Worm (Caenorhabditis elegans): Measurements from ENCODE around the gene str-40.

str-40 gene

ce11 chrV:3112198-3112597, 43.2 kb upstream of the str-40 start:
- TF ChIP-seq ceh-31 (tag; optimal IDR thresholded peaks at IDR 0.05) (no peak), ceh-22 (tag; optimal IDR thresholded peaks at IDR 0.05) (no peak), nfya-1 (tag; optimal IDR thresholded peaks at IDR 0.05) (no peak), pros-1 (tag; optimal IDR thresholded peaks at IDR 0.05) (no peak), sdc-2 (tag; optimal IDR thresholded peaks at IDR 0.05) (no peak), ceh-2 (tag; optimal IDR thresholded peaks at IDR 0.05) (no peak), F13H6.1 (tag; optimal IDR thresholded peaks at IDR 0.05) (no peak), ahr-1 (tag; optimal IDR thresholded peaks at IDR 0.05) (no peak), sox-2 (GFP tag; IDR thresholded peaks at IDR 0.05) (no peak), hlh-13 (GFP tag; optimal IDR thresholded peaks at IDR 0.05) (no peak), elt-4 (tag; optimal IDR thresholded peaks at IDR 0.05) (no peak), ref-2 (tag; optimal IDR thresholded peaks at IDR 0.05) (no peak), K09A11.1 (tag; optimal IDR thresholded peaks at IDR 0.05; ENCODE audit: insufficient read depth) (no peak), ets-4 (tag; optimal IDR thresholded peaks at IDR 0.05) (no peak)

- no peak for TF ChIP-seq gmeb-2 (tag; optimal IDR thresholded peaks at IDR 0.05)
- no peak for TF ChIP-seq pat-9 (tag; optimal IDR thresholded peaks at IDR 0.05)
- TF ChIP-seq ceh-45 (GFP tag; IDR thresholded peaks at IDR 0.05) = no peak
- no peak for TF ChIP-seq ceh-6 (GFP tag; optimal IDR thresholded peaks at IDR 0.05)
- TF ChIP-seq ceh-34 (tag; optimal IDR thresholded peaks at IDR 0.05) = no peak
- TF ChIP-seq eyg-1 (tag; optimal IDR thresholded peaks at IDR 0.05) = no peak
- no peak for TF ChIP-seq ceh-14 (tag; optimal IDR thresholded peaks at IDR 0.05)
- no peak for TF ChIP-seq elt-2 (tag; optimal IDR thresholded peaks at IDR 0.05)
- no peak for TF ChIP-seq che-1 (tag; optimal IDR thresholded peaks at IDR 0.05)
- no peak for TF ChIP-seq nhr-11 (tag; optimal IDR thresholded peaks at IDR 0.05)
- no peak for TF ChIP-seq ceh-24 (tag; optimal IDR thresholded peaks at IDR 0.05)
- TF ChIP-seq lin-11 (tag; optimal IDR thresholded peaks at IDR 0.05) = no peak
- no peak for TF ChIP-seq K09A11.1 (tag; optimal IDR thresholded peaks at IDR 0.05; ENCODE audit: insufficient read depth)
- TF ChIP-seq ama-1 (optimal IDR thresholded peaks at IDR 0.05) = no peak
- no peak for TF ChIP-seq unc-42 (tag; optimal IDR thresholded peaks at IDR 0.05)
- no peak for TF ChIP-seq C08G9.2 (tag; optimal IDR thresholded peaks at IDR 0.05)
- no peak for TF ChIP-seq ets-4 (tag; optimal IDR thresholded peaks at IDR 0.05)
- no peak for TF ChIP-seq Y22D7AL.16 (tag; optimal IDR thresholded peaks at IDR 0.05)
- no peak for TF ChIP-seq sox-2 (GFP tag; IDR thresholded peaks at IDR 0.05)
- TF ChIP-seq pros-1 (tag; optimal IDR thresholded peaks at IDR 0.05) = no peak
These were observed 38.4 kb upstream of the str-40 start, which contains the start of gene str-68 for ce11 chrV:3107450-3107849. Gene str-68, minus strand, starts transcription at chrV:3107550.

- TF ChIP-seq sox-4 (tag; optimal IDR thresholded peaks at IDR 0.05) (no peak), tbx-7 (tag; optimal IDR thresholded peaks at IDR 0.05) (no peak), elt-4 (tag; optimal IDR thresholded peaks at IDR 0.05) (no peak), ceh-14 (tag; optimal IDR thresholded peaks at IDR 0.05) (no peak), ceh-48 (tag; optimal IDR thresholded peaks at IDR 0.05) (no peak), eyg-1 (tag; optimal IDR thresholded peaks at IDR 0.05) (no peak), ceh-19 (GFP tag; optimal IDR thresholded peaks at IDR 0.05) (no peak)
These were observed 37.8 kb upstream of the str-40 start for ce11 chrV:3106785-3107184.

ce11 chrV:3105810-3106209, 36.8 kb upstream of the str-40 start, which contains the start of gene str-69:
Gene str-69, minus strand, starts transcription at chrV:3105910.
- TF ChIP-seq hlh-8 (tag; optimal IDR thresholded peaks at IDR 0.05) (no peak), sdc-2 (tag; optimal IDR thresholded peaks at IDR 0.05) (no peak), nfya-1 (tag; optimal IDR thresholded peaks at IDR 0.05) (no peak), ets-4 (tag; optimal IDR thresholded peaks at IDR 0.05) (no peak), T23F11.4 (GFP tag; optimal IDR thresholded peaks at IDR 0.05) (no peak), ztf-16 (tag; optimal IDR thresholded peaks at IDR 0.05) (no peak), dve-1 (tag; optimal IDR thresholded peaks at IDR 0.05) (no peak), nhr-232 (tag; optimal IDR thresholded peaks at IDR 0.05) (no peak), ceh-45 (GFP tag; IDR thresholded peaks at IDR 0.05) (no peak), ceh-22 (tag; optimal IDR thresholded peaks at IDR 0.05) (no peak), lin-11 (tag; optimal IDR thresholded peaks at IDR 0.05) (no peak), hlh-15 (tag; optimal IDR thresholded peaks at IDR 0.05) (no peak), hlh-6 (tag; optimal IDR thresholded peaks at IDR 0.05) (no peak), ceh-2 (tag; optimal IDR thresholded peaks at IDR 0.05) (no peak), unc-55 (GFP tag; optimal IDR thresholded peaks at IDR 0.05) (no peak), F13H6.1 (tag; optimal IDR thresholded peaks at IDR 0.05) (no peak), tbx-7 (tag; optimal IDR thresholded peaks at IDR 0.05) (no peak)
